Fruit fly (Drosophila melanogaster): ENCODE measurements around the gene Rev1.
A peak's percentile ranks its signal among the peaks of the same experiment; 100 is the strongest.

The Rev1 gene

dm6 chr3L:642865-643738 is 11.1 kb upstream of the Rev1 start (continued):
- no peak for TF ChIP-seq pros (GFP tag; optimal IDR thresholded peaks at IDR 0.05)
- TF ChIP-seq CG14860 (GFP tag; IDR thresholded peaks at IDR 0.05; ENCODE audit: partially characterized antibody), result no peak
- no peak for TF ChIP-seq eve (GFP tag; optimal IDR thresholded peaks at IDR 0.05)
- TF ChIP-seq CG11695 (GFP tag; IDR thresholded peaks at IDR 0.05), result no peak
- TF ChIP-seq CG11696 (GFP tag; IDR thresholded peaks at IDR 0.05), result no peak
- no peak for TF ChIP-seq usp (GFP tag; optimal IDR thresholded peaks at IDR 0.05)
- no peak for TF ChIP-seq CG6854 (GFP tag; optimal IDR thresholded peaks at IDR 0.05)
- TF ChIP-seq Asciz (GFP tag; optimal IDR thresholded peaks at IDR 0.05), result no peak
- TF ChIP-seq Myb (GFP tag; optimal IDR thresholded peaks at IDR 0.05), result no peak
- TF ChIP-seq Trl (optimal IDR thresholded peaks at IDR 0.05), result no peak
- TF ChIP-seq Trl (GFP tag; optimal IDR thresholded peaks at IDR 0.05), result no peak
- no peak for TF ChIP-seq CG18476 (GFP tag; optimal IDR thresholded peaks at IDR 0.05)
- no peak for TF ChIP-seq vnd (GFP tag; IDR thresholded peaks at IDR 0.05; ENCODE audit: partially characterized antibody)
- TF ChIP-seq gfzf (GFP tag; optimal IDR thresholded peaks at IDR 0.05), result no peak
- no peak for TF ChIP-seq fd102C (GFP tag; optimal IDR thresholded peaks at IDR 0.05)
- no peak for TF ChIP-seq ems (GFP tag; optimal IDR thresholded peaks at IDR 0.05)
- TF ChIP-seq maf-S (GFP tag; optimal IDR thresholded peaks at IDR 0.05), result no peak
- TF ChIP-seq schlank (tag; optimal IDR thresholded peaks at IDR 0.05), result no peak
- no peak for TF ChIP-seq CG17361 (GFP tag; IDR thresholded peaks at IDR 0.05)
- no peak for TF ChIP-seq CG9609 (GFP tag; optimal IDR thresholded peaks at IDR 0.05)
- no peak for TF ChIP-seq GATAe (GFP tag; conservative IDR thresholded peaks at IDR 0.05)
- peak; percentile 22 for TF ChIP-seq CG15269 (tag; optimal IDR thresholded peaks at IDR 0.05)
- TF ChIP-seq HmgZ (tag; optimal IDR thresholded peaks at IDR 0.05), result peak; percentile 8
- no peak for TF ChIP-seq CG8944 (GFP tag; optimal IDR thresholded peaks at IDR 0.05)
- peak; percentile 52; the same call in 1 of the 2 replicates for TF ChIP-seq seq (GFP tag; IDR thresholded peaks at IDR 0.05)
- TF ChIP-seq Lpt (GFP tag; optimal IDR thresholded peaks at IDR 0.05), result no peak
- no peak for TF ChIP-seq wdn (GFP tag; IDR thresholded peaks at IDR 0.05)
- no peak for TF ChIP-seq br (optimal IDR thresholded peaks at IDR 0.05)
- TF ChIP-seq fd96Cb (tag; optimal IDR thresholded peaks at IDR 0.05), result no peak
- TF ChIP-seq gcm2 (GFP tag; optimal IDR thresholded peaks at IDR 0.05), result no peak
- no peak for TF ChIP-seq CG31365 (tag; optimal IDR thresholded peaks at IDR 0.05)
- no peak for TF ChIP-seq sisA (GFP tag; IDR thresholded peaks at IDR 0.05)
- TF ChIP-seq BEAF-32 (GFP tag; optimal IDR thresholded peaks at IDR 0.05), result no peak
- TF ChIP-seq CG11247 (GFP tag; IDR thresholded peaks at IDR 0.05), result no peak
- peak; percentile 71 for TF ChIP-seq CG10431 (GFP tag; optimal IDR thresholded peaks at IDR 0.05)
- no peak for TF ChIP-seq Doc2 (GFP tag; IDR thresholded peaks at IDR 0.05)
- TF ChIP-seq zen2 (GFP tag; IDR thresholded peaks at IDR 0.05; ENCODE audit: partially characterized antibody), result 0 out of 3 replicates have a peak, but pooled peaks have one; percentile 24
- TF ChIP-seq CG43689 (GFP tag; IDR thresholded peaks at IDR 0.05), result no peak
- TF ChIP-seq Atf-2 (GFP tag; optimal IDR thresholded peaks at IDR 0.05), result no peak
- peak; percentile 5; the same call in 1 of the 2 replicates for TF ChIP-seq HLH3B (GFP tag; IDR thresholded peaks at IDR 0.05)
- no peak for TF ChIP-seq Usf (GFP tag; optimal IDR thresholded peaks at IDR 0.05)
- no peak for TF ChIP-seq Six4 (GFP tag; optimal IDR thresholded peaks at IDR 0.05)
- TF ChIP-seq CG32772 (GFP tag; IDR thresholded peaks at IDR 0.05), result no peak
- no peak for TF ChIP-seq Rx (GFP tag; IDR thresholded peaks at IDR 0.05)
- TF ChIP-seq nmo (GFP tag; optimal IDR thresholded peaks at IDR 0.05), result no peak
- TF ChIP-seq CG4617 (GFP tag; optimal IDR thresholded peaks at IDR 0.05; ENCODE audit: borderline replicate concordance), result no peak
- TF ChIP-seq HLH54F (GFP tag; optimal IDR thresholded peaks at IDR 0.05), result no peak
- TF ChIP-seq CG14014 (GFP tag; IDR thresholded peaks at IDR 0.05), result peak; percentile 13; the same call in 1 of the 2 replicates
- no peak for TF ChIP-seq Mrtf (GFP tag; IDR thresholded peaks at IDR 0.05)
- TF ChIP-seq Awh (GFP tag; IDR thresholded peaks at IDR 0.05), result peak; percentile 14; the same call in 1 of the 2 replicates
- TF ChIP-seq unc-4 (GFP tag; IDR thresholded peaks at IDR 0.05; ENCODE audit: partially characterized antibody), result no peak
